Worm (Caenorhabditis elegans): Measurements from ENCODE around the gene clec-222.

clec-222 gene

DNA sequence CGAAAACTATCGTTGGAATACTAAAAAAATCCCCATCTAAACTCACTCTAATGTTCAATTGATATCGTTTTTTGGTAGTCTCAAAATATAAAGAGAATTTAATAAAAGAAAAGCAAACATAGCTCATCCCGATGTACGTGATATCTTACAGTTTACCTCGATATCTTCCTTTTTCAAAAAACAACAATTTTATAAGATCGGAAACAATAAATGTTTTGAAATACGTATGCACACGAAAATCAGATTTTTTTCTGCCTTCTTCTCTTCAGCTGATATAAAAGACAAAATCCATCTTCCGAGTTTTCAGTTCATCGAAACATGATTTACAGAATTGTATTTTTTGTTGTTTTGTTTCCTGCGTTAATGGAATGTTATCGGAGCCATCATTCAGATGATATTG lies at the start of gene clec-222:
TSS of gene clec-222 (plus strand) at position 301 of the 400 bp plus-strand sequence.
- TF ChIP-seq ztf-23 (GFP tag; IDR thresholded peaks at IDR 0.05): no peak
- TF ChIP-seq klf-2 (GFP tag; conservative IDR thresholded peaks at IDR 0.05): no peak
- no peak for TF ChIP-seq ref-1 (GFP tag; conservative IDR thresholded peaks at IDR 0.05)
- TF ChIP-seq ztf-29 (GFP tag; IDR thresholded peaks at IDR 0.05): no peak
- TF ChIP-seq flt-1 (GFP tag; IDR thresholded peaks at IDR 0.05): no peak
- no peak for TF ChIP-seq tab-1 (GFP tag; IDR thresholded peaks at IDR 0.05)
- TF ChIP-seq cog-1 (tag; optimal IDR thresholded peaks at IDR 0.05): no peak
- no peak for TF ChIP-seq med-1 (GFP tag; optimal IDR thresholded peaks at IDR 0.05; ENCODE audit: insufficient read depth)
- no peak for TF ChIP-seq T22C8.4 (GFP tag; IDR thresholded peaks at IDR 0.05)

- TF ChIP-seq ref-1 (GFP tag; conservative IDR thresholded peaks at IDR 0.05) (no peak), ztf-23 (GFP tag; IDR thresholded peaks at IDR 0.05) (no peak), cog-1 (tag; optimal IDR thresholded peaks at IDR 0.05) (no peak), ztf-29 (GFP tag; IDR thresholded peaks at IDR 0.05) (no peak), klf-2 (GFP tag; conservative IDR thresholded peaks at IDR 0.05) (no peak), tab-1 (GFP tag; IDR thresholded peaks at IDR 0.05) (no peak), flt-1 (GFP tag; IDR thresholded peaks at IDR 0.05) (no peak), T22C8.4 (GFP tag; IDR thresholded peaks at IDR 0.05) (no peak), med-1 (GFP tag; optimal IDR thresholded peaks at IDR 0.05; ENCODE audit: insufficient read depth) (no peak)
Measured at ce11 chrV:11223698-11224097, 47.5 kb upstream of the clec-222 start.

DNA sequence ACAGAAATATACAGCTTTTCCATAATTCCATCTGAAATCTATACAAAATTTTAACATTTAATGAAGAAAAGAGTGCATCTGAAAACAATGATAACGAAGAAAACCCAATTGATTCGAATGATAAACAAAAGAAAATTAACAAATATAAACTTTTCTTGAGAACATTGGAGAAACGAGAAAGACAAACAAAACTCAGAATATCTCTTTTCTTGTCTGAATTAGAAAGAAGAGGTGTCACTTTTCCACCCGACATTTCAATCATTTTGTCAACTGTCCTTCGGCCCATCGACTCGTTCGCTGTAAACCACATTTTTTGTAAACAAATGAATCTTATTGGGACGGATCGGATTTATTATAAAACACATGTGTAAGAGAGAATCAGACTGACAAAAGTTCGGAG lies 45.2 kb upstream of the clec-222 start, which contains the start of gene bgal-1:
TSS of gene bgal-1 (minus strand) at position 38 of the 400 bp plus-strand sequence.
- TF ChIP-seq ztf-23 (GFP tag; IDR thresholded peaks at IDR 0.05) (no peak), ref-1 (GFP tag; conservative IDR thresholded peaks at IDR 0.05) (no peak), med-1 (GFP tag; optimal IDR thresholded peaks at IDR 0.05; ENCODE audit: insufficient read depth) (no peak), tab-1 (GFP tag; IDR thresholded peaks at IDR 0.05) (no peak), ztf-29 (GFP tag; IDR thresholded peaks at IDR 0.05) (no peak), cog-1 (tag; optimal IDR thresholded peaks at IDR 0.05) (no peak), klf-2 (GFP tag; conservative IDR thresholded peaks at IDR 0.05) (no peak), T22C8.4 (GFP tag; IDR thresholded peaks at IDR 0.05) (no peak), flt-1 (GFP tag; IDR thresholded peaks at IDR 0.05) (no peak)

DNA sequence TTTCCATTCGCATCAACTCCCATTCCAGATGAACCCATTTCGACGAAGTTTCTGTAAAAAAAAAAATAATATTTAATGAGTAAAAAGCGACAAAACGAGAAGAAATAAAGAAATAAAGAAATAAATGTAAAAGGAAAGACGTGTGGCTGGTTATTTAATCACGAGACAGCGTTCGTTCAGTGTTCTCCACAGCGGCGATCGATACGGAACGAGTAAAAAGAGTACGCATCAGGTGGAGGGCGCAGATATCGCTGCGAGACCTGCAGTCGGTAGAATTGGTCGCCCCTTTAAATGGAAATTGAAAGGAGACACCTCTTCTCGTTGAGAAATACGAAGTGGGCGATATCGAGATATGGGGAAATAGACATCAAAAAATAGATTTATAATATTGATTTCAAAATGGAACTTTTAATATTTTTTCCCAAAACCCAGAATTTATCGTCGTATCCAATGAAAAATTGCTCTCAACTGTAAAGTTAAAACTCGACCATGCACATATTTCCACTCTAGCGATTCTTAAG lies 42.4 kb upstream of the clec-222 start, which contains the start of gene pqn-70:
TSS of gene pqn-70 (minus strand) at position 51 of the 521 bp plus-strand sequence.
- TF ChIP-seq flt-1 (GFP tag; IDR thresholded peaks at IDR 0.05) (peak; percentile 67; the same call in 1 of the 2 replicates), ztf-23 (GFP tag; IDR thresholded peaks at IDR 0.05) (peak; percentile 57; the same call in 1 of the 2 replicates), klf-2 (GFP tag; conservative IDR thresholded peaks at IDR 0.05) (no peak), ztf-29 (GFP tag; IDR thresholded peaks at IDR 0.05) (no peak), tab-1 (GFP tag; IDR thresholded peaks at IDR 0.05) (no peak), med-1 (GFP tag; optimal IDR thresholded peaks at IDR 0.05; ENCODE audit: insufficient read depth) (no peak), T22C8.4 (GFP tag; IDR thresholded peaks at IDR 0.05) (peak; percentile 90), ref-1 (GFP tag; conservative IDR thresholded peaks at IDR 0.05) (no peak), cog-1 (tag; optimal IDR thresholded peaks at IDR 0.05) (peak; percentile 61)

ce11 chrV:11231177-11231576 lies 40.0 kb upstream of the clec-222 start:
- TF ChIP-seq tab-1 (GFP tag; IDR thresholded peaks at IDR 0.05): no peak
- TF ChIP-seq cog-1 (tag; optimal IDR thresholded peaks at IDR 0.05): no peak
- no peak for TF ChIP-seq flt-1 (GFP tag; IDR thresholded peaks at IDR 0.05)
- no peak for TF ChIP-seq T22C8.4 (GFP tag; IDR thresholded peaks at IDR 0.05)
- no peak for TF ChIP-seq ref-1 (GFP tag; conservative IDR thresholded peaks at IDR 0.05)
- TF ChIP-seq ztf-23 (GFP tag; IDR thresholded peaks at IDR 0.05): no peak
- no peak for TF ChIP-seq ztf-29 (GFP tag; IDR thresholded peaks at IDR 0.05)
- no peak for TF ChIP-seq klf-2 (GFP tag; conservative IDR thresholded peaks at IDR 0.05)
- no peak for TF ChIP-seq med-1 (GFP tag; optimal IDR thresholded peaks at IDR 0.05; ENCODE audit: insufficient read depth)

ce11 chrV:11234350-11234749 lies 36.8 kb upstream of the clec-222 start, which contains the start of gene T19B10.5:
Gene T19B10.5, plus strand, starts transcription at chrV:11234650.
- TF ChIP-seq tab-1 (GFP tag; IDR thresholded peaks at IDR 0.05) (no peak), ref-1 (GFP tag; conservative IDR thresholded peaks at IDR 0.05) (no peak), klf-2 (GFP tag; conservative IDR thresholded peaks at IDR 0.05) (no peak), med-1 (GFP tag; optimal IDR thresholded peaks at IDR 0.05; ENCODE audit: insufficient read depth) (no peak)

- TF ChIP-seq T22C8.4 (GFP tag; IDR thresholded peaks at IDR 0.05): no peak
- no peak for TF ChIP-seq med-1 (GFP tag; optimal IDR thresholded peaks at IDR 0.05; ENCODE audit: insufficient read depth)
- no peak for TF ChIP-seq ztf-29 (GFP tag; IDR thresholded peaks at IDR 0.05)
- TF ChIP-seq flt-1 (GFP tag; IDR thresholded peaks at IDR 0.05): no peak
- TF ChIP-seq ztf-23 (GFP tag; IDR thresholded peaks at IDR 0.05): no peak
- TF ChIP-seq klf-2 (GFP tag; conservative IDR thresholded peaks at IDR 0.05): no peak
- TF ChIP-seq ref-1 (GFP tag; conservative IDR thresholded peaks at IDR 0.05): no peak
- no peak for TF ChIP-seq tab-1 (GFP tag; IDR thresholded peaks at IDR 0.05)
- no peak for TF ChIP-seq cog-1 (tag; optimal IDR thresholded peaks at IDR 0.05)
Measured at ce11 chrV:11235876-11236275, 35.3 kb upstream of the clec-222 start.

DNA sequence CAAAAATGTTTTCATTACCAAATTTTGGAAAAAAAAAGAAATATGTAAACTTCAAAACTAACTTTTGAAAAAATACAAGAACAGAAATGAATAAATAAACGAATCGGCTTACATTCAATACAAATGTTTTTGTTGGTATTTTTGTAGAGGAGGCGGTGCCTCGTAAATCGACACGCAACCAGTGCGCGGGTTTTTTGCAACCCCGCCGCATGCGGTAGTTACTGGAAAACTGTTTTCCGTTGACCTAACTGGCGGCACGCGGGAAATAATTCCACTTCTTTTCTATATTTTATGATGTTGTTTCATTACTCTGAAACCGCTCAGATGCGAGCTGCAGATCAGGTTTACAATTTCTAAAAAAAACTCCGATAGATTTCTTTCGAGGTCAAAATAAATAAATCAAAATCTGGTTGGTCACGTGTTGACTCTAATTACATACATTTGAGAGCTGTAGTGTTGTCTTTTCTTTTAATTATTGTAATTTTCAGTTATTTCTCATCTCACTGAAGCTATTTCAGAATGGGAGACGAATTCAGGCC lies 31.9 kb upstream of the clec-222 start, which contains the start of the genes dvc-1 and ima-1:
TSS of gene dvc-1 (minus strand) at position 145 of the 539 bp plus-strand sequence.
TSS of gene ima-1 (plus strand) at position 489 of the 539 bp plus-strand sequence.
- TF ChIP-seq cog-1 (tag; optimal IDR thresholded peaks at IDR 0.05) (peak; percentile 78), ztf-29 (GFP tag; IDR thresholded peaks at IDR 0.05) (peak; percentile 27; the same call in 1 of the 2 replicates), klf-2 (GFP tag; conservative IDR thresholded peaks at IDR 0.05) (peak; percentile 73), med-1 (GFP tag; optimal IDR thresholded peaks at IDR 0.05; ENCODE audit: insufficient read depth) (peak; percentile 92), ztf-23 (GFP tag; IDR thresholded peaks at IDR 0.05) (peak; percentile 84), tab-1 (GFP tag; IDR thresholded peaks at IDR 0.05) (peak; percentile 84), flt-1 (GFP tag; IDR thresholded peaks at IDR 0.05) (peak; percentile 87), ref-1 (GFP tag; conservative IDR thresholded peaks at IDR 0.05) (no peak), T22C8.4 (GFP tag; IDR thresholded peaks at IDR 0.05) (peak; percentile 57)

ce11 chrV:11241580-11241979 lies 29.6 kb upstream of the clec-222 start, which contains the start of gene pgap-1:
Gene pgap-1, plus strand, starts transcription at chrV:11241880.
- no peak for TF ChIP-seq klf-2 (GFP tag; conservative IDR thresholded peaks at IDR 0.05)
- TF ChIP-seq ztf-23 (GFP tag; IDR thresholded peaks at IDR 0.05): no peak
- no peak for TF ChIP-seq ztf-29 (GFP tag; IDR thresholded peaks at IDR 0.05)
- TF ChIP-seq med-1 (GFP tag; optimal IDR thresholded peaks at IDR 0.05; ENCODE audit: insufficient read depth): no peak
- TF ChIP-seq flt-1 (GFP tag; IDR thresholded peaks at IDR 0.05): no peak
- no peak for TF ChIP-seq cog-1 (tag; optimal IDR thresholded peaks at IDR 0.05)
- no peak for TF ChIP-seq ref-1 (GFP tag; conservative IDR thresholded peaks at IDR 0.05)

All from whole organism, midembryonic.